Worm (Caenorhabditis elegans) whole organism, L4/young adult: ENCODE measurements around the gene T13F2.6.

Experiments
- W03F9.2 ChIP-seq: fragments of 150-350 bp; optimal IDR thresholded peaks from 2 replicates; lab custom pipeline; 2014; ENCODE audit warnings: missing biosample characterization, missing genetic modification characterization
- him-1 ChIP-seq: sonication (generic microtip); optimal IDR thresholded peaks from 2 replicates; lab custom pipeline; 2016; ENCODE audit warnings: missing genotype, missing genetic modification reagents, missing genetic modification characterization, missing compliant biosample characterization

DNA sequence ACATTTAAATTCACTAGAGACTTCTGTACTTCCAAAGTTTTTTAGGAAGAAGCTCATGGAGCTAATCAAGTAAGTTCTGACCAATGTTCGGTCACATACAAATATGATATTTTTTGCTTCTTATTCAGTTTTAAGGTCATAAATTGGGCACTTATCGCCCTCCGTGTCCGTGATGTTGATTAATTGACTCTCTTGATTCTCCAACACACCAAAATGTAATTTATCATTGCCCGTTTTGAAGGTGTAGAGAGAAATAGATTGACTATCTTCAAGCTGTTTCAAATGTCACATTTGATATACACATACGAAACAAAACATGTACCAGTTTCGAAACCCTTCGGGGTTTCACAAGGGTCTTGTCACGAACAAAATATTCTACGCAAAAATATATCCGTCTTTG lies 12.6 kb downstream of the T13F2.6 start:
- no peak for TF ChIP-seq him-1 (tag; lab: Kevin White, UChicago)
- TF ChIP-seq W03F9.2 (tag; lab: Kevin White, UChicago) = no peak
